Worm (Caenorhabditis elegans): Measurements from ENCODE around the gene F49E8.7.
"Not testable (repeated sequence)": the region's sequence is repeated elsewhere in the genome, so short reads cannot be mapped to it uniquely, and the experiment has no call there.

F49E8.7 gene

DNA sequence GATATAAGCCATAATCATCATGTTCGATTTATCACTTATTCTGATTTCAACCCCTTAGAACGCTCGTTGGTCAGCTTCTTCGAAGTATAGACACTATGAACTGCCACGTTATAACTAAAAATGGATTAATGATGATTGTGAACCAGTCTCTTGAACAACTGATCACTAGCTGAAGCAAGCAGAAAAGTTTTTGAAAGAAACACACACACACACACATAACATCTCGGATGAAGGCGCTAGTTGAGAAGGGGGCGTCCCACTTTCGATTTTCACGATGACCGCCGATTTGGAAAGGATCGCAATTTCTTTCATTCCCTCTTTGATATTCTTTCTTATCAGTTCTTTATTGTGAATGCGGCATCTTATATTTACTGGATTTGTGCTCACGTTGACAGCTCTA lies 12.4 kb upstream of the F49E8.7 start, which contains the start of gene clec-180:
Gene clec-180 (plus strand): TSS at position 301 of the 400 bp plus-strand sequence.
- TF ChIP-seq ceh-100 (GFP tag; IDR thresholded peaks at IDR 0.05) (no peak), F55B11.4 (tag; optimal IDR thresholded peaks at IDR 0.05; ENCODE audit: borderline replicate concordance, insufficient read depth) (no peak), Y67H2A.10 (GFP tag; conservative IDR thresholded peaks at IDR 0.05) (no peak), Y53G8AR.9 (GFP tag; conservative IDR thresholded peaks at IDR 0.05) (no peak), B0019.2 (GFP tag; conservative IDR thresholded peaks at IDR 0.05) (no peak), F57C9.4 (tag; optimal IDR thresholded peaks at IDR 0.05) (no peak), ztf-25 (GFP tag; IDR thresholded peaks at IDR 0.05) (no peak)

DNA sequence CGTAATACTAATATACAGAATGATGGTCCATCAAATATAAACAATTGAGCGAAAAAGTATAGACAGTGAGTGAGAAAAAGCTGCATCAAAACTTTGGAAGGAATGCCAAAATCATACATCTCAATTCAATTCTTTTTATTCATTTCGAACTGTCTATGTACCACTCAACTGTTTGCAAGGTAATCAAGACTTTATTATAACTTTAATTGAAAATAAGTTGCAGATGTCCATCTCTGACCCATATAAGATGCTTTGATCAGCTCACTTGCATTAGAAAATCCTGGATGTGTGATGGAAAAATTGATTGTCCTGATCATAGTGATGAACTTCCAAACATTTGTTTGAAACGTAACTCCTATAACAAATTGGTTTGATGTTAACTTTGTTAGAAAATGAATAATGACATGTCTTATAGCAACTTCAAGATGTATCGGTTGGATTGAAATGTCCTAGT lies 11.4 kb upstream of the F49E8.7 start, which contains the start of gene F32E10.8:
Gene F32E10.8 (plus strand): TSS at position 51 of the 454 bp plus-strand sequence.
- no peak for TF ChIP-seq zim-3 (tag; optimal IDR thresholded peaks at IDR 0.05)
- TF ChIP-seq lin-54 (GFP tag; optimal IDR thresholded peaks at IDR 0.05) = no peak
- TF ChIP-seq ceh-79 (tag; optimal IDR thresholded peaks at IDR 0.05) = no peak
- TF ChIP-seq zfh-2 (GFP tag; conservative IDR thresholded peaks at IDR 0.05) = no peak
- TF ChIP-seq F39B2.1 (GFP tag; IDR thresholded peaks at IDR 0.05) = no peak
- no peak for TF ChIP-seq hmg-20 (GFP tag; IDR thresholded peaks at IDR 0.05)
- TF ChIP-seq tbx-9 (tag; optimal IDR thresholded peaks at IDR 0.05; ENCODE audit: borderline replicate concordance) = no peak

DNA sequence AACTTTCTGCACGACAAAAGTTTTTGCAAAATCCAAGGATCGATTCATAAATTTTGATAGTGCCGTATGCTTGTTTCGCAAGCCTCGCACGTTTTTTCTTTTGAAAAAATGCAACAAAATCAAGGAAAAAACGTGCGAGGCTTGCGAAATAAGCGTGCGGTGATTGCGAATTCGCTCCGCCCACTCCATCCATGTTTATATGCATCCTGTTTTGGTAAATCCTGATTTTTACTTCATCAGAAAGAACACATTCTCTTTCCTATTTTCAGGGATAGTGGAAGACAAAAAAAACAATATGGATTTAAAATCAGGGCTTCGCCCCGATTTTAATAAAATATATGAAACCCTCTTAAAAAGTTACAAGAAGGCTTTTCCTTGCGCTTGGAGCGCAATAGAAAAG lies 7.7 kb upstream of the F49E8.7 start, which contains the start of gene F32E10.9:
Gene F32E10.9 (minus strand): TSS at position 101 of the 400 bp plus-strand sequence.
- not testable (repeated sequence) for TF ChIP-seq B0035.1 (tag; optimal IDR thresholded peaks at IDR 0.05); ztf-26 (tag; optimal IDR thresholded peaks at IDR 0.05); madf-6 (GFP tag; IDR thresholded peaks at IDR 0.05)

DNA sequence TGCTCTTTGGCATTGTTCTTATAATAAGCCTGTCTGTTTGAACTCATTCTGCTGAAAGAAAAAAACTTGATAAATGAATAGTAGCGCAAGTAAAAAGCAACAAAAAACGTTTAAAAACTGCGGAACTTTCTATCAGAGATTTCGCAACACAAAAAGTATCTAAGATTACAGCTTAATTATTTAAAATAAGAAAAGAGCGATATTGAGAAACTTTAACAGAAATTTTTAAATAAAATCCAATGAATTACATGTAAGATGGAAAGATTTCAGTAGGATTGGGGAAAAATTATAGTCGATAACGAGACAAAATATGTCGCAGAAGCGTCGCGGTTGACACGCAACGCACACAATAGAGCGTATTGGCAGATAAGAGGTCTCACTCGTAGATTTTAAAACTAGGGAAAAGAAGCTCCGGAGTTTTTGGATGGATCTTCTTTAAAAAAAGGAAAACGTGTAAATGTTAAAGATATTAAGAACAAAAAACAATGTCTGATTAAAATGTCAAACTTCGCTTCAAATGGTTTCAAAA lies 5.5 kb upstream of the F49E8.7 start, which contains the start of gene ima-3:
Gene ima-3 (minus strand): TSS at position 51 of the 529 bp plus-strand sequence.
- peak; percentile 56; the same call in 1 of the 2 replicates for TF ChIP-seq ceh-100 (GFP tag; IDR thresholded peaks at IDR 0.05)
- TF ChIP-seq F23B12.7 (tag; optimal IDR thresholded peaks at IDR 0.05; ENCODE audit: insufficient read depth) = peak; percentile 78
- TF ChIP-seq mcd-1 (GFP tag; IDR thresholded peaks at IDR 0.05) = 0 out of 2 replicates have a peak, but pooled peaks have one; percentile 44
- TF ChIP-seq snpc-4 (GFP tag; optimal IDR thresholded peaks at IDR 0.05) = no peak
- peak in 1 of 4 experiments; percentile 63 for TF ChIP-seq snpc-4 (tag; optimal IDR thresholded peaks at IDR 0.05)
- peak; percentile 86 for TF ChIP-seq attf-5 (GFP tag; optimal IDR thresholded peaks at IDR 0.05)
- TF ChIP-seq nhr-80 (tag; optimal IDR thresholded peaks at IDR 0.05) = peak; percentile 12
- TF ChIP-seq Y56A3A.18 (GFP tag; IDR thresholded peaks at IDR 0.05) = no peak
- no peak for TF ChIP-seq F39B2.1 (GFP tag; IDR thresholded peaks at IDR 0.05)
- no peak for TF ChIP-seq ZK185.1 (tag; optimal IDR thresholded peaks at IDR 0.05; ENCODE audit: poor library complexity, severe bottlenecking)
- TF ChIP-seq madf-3 (GFP tag; IDR thresholded peaks at IDR 0.05) = peak; percentile 81
- TF ChIP-seq atf-7 (tag; optimal IDR thresholded peaks at IDR 0.05) = no peak
- peak; percentile 28; the same call in 1 of the 2 replicates for TF ChIP-seq dox-1 (GFP tag; IDR thresholded peaks at IDR 0.05)
- TF ChIP-seq cebp-1 (GFP tag; IDR thresholded peaks at IDR 0.05) = no peak
- peak; percentile 75 for TF ChIP-seq cebp-1 (tag; optimal IDR thresholded peaks at IDR 0.05)
- no peak for TF ChIP-seq lin-26 (GFP tag; IDR thresholded peaks at IDR 0.05)

DNA sequence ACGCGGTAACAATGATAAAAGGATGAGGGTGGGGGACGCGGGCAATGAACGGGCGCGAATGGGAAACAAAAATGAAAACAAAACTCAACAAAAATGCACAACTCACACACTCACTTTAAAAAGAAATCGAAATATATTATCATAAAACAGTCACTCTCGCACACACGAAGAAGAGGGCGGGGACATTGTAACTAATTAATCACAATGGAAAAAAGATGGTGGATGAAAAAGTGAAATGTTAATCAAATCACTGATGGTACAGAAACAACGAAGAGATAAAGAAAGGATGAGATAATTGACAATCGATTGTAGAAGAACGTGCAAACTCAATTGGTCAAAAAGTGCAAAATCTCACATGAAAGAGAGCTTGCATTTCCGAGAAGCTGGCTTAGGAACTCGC lies 3.1 kb upstream of the F49E8.7 start:
- TF ChIP-seq atf-7 (tag; optimal IDR thresholded peaks at IDR 0.05) (no peak), ccch-3 (GFP tag; optimal IDR thresholded peaks at IDR 0.05) (no peak), unc-130 (GFP tag; optimal IDR thresholded peaks at IDR 0.05) (no peak), cebp-1 (GFP tag; IDR thresholded peaks at IDR 0.05) (no peak), cebp-1 (tag; optimal IDR thresholded peaks at IDR 0.05) (no peak), die-1 (tag; optimal IDR thresholded peaks at IDR 0.05) (peak; percentile 32), F22D6.2 (tag; optimal IDR thresholded peaks at IDR 0.05) (no peak), nhr-27 (tag; optimal IDR thresholded peaks at IDR 0.05) (no peak), dox-1 (GFP tag; IDR thresholded peaks at IDR 0.05) (no peak), tlf-1 (GFP tag; optimal IDR thresholded peaks at IDR 0.05) (peak; percentile 7), F49E8.2 (tag; optimal IDR thresholded peaks at IDR 0.05; ENCODE audit: insufficient read depth) (peak; percentile 82), F57C9.4 (tag; optimal IDR thresholded peaks at IDR 0.05) (no peak), F57A8.1 (GFP tag; optimal IDR thresholded peaks at IDR 0.05) (no peak), snpc-4 (GFP tag; optimal IDR thresholded peaks at IDR 0.05) (no peak), snpc-4 (tag; optimal IDR thresholded peaks at IDR 0.05) (peak in 1 of 4 experiments; percentile 0), Y79H2A.3 (GFP tag; conservative IDR thresholded peaks at IDR 0.05) (no peak), F55B11.4 (tag; optimal IDR thresholded peaks at IDR 0.05; ENCODE audit: borderline replicate concordance, insufficient read depth) (no peak)

Data from whole organism, young adult.